Fruit fly (Drosophila melanogaster): ENCODE results near the gene CG3323.

DNA sequence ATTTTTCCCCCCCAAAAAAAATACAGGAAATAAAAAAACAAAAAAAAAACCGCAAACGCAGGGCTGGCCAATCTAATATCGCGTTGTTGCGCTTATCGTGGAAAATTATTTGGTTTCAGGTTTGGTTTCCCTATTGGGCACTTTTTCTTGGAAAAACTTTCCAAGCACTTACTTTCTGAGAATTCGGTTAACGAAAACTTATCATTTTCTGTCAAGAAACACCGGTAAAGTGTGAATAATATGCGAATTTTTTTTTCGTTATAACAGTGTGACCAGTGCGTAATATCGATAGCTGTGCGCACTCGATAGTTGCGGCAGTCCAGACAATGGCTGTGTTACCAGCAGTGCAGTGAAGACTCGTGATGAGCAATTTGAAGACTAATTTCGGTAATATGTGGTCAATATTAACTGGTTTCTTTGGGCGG lies 17.0 kb upstream of the CG3323 start, which contains the start of gene Rnp4F:
- TF ChIP-seq Myc (optimal IDR thresholded peaks at IDR 0.05), result no peak
- no peak for TF ChIP-seq psq (optimal IDR thresholded peaks at IDR 0.05)
- no peak for TF ChIP-seq h (optimal IDR thresholded peaks at IDR 0.05)
- TF ChIP-seq Sin3A (optimal IDR thresholded peaks at IDR 0.05), result no peak
- no peak for TF ChIP-seq insv (optimal IDR thresholded peaks at IDR 0.05)
